Fruit fly (Drosophila melanogaster): ENCODE measurements around the gene eIF5B.

Gene eIF5B

dm6 chr3L:3417120-3417519 is 43.7 kb downstream of the eIF5B start:
- no peak for TF ChIP-seq psq (optimal IDR thresholded peaks at IDR 0.05)
- no peak for TF ChIP-seq CG8478 (optimal IDR thresholded peaks at IDR 0.05)
- no peak for TF ChIP-seq EcR (GFP tag; optimal IDR thresholded peaks at IDR 0.05)

DNA sequence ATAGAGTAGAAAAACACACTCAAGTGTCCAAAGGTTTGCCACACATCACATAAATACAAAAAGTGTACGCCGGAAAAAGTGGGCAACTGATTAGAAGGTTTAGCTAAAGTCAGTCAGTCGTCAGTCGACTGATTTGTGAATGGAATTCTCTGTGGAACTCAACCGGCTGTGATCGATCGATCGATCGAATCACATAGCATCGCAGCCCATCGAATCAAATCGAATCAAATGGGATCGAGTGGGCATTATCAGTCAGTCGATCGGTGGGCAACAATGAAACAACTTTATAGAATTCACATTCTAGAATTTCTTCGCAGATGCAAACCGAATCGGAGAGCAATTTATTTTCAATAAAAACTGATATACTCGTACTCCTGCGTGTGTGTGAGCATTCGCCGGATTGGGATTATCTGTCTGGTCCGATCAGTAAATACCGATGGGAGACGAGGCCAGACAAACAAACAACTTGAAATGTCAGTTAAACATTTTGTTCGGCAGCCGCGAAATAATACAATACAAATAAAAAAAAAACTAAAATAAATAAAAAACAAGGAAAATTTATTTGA is 45.1 kb downstream of the eIF5B start:
- TF ChIP-seq pan (optimal IDR thresholded peaks at IDR 0.05) (no peak), psq (optimal IDR thresholded peaks at IDR 0.05) (no peak), EcR (GFP tag; optimal IDR thresholded peaks at IDR 0.05) (no peak), CG8478 (optimal IDR thresholded peaks at IDR 0.05) (no peak), usp (GFP tag; optimal IDR thresholded peaks at IDR 0.05) (no peak), Dll (optimal IDR thresholded peaks at IDR 0.05) (no peak)

DNA sequence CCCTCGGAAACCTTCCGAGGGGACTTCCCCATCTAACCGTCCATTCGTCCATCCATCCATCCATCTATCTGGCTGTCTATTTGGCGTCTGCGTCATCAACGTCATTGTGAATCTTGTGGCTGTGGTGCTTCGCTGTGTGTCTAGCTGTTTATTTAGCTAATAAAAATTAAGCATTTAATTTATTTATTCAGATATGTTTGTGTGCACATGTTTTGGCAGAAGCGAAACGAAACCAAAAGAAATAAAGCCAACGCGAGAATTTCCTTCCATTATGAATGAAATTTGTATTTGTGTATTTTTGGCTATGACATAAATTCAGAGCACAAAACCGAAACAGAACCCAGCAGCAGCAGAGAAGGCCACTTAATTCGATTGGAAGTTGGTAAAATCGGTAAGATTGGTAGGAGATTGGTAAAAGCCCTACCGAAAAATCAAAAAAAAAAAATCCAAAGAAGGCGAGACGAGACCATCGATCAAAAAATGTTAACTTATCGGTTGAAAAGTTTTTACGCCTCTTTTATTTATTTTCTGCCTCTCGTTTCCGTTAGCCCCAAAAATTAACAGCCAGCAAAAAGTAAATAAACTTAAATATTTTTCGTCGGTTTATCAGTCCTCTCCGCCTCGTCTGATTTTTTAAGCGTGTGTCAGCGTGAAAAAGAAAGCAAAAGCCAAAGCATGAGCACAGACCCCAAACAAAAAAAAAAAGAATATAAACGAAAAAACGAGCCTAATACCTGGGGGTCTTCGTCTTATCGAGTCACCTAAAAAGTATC is 45.8 kb downstream of the eIF5B start:
- TF ChIP-seq pan (optimal IDR thresholded peaks at IDR 0.05) (no peak), usp (GFP tag; optimal IDR thresholded peaks at IDR 0.05) (no peak), CG8478 (optimal IDR thresholded peaks at IDR 0.05) (no peak), psq (optimal IDR thresholded peaks at IDR 0.05) (no peak), EcR (GFP tag; optimal IDR thresholded peaks at IDR 0.05) (no peak), Dll (optimal IDR thresholded peaks at IDR 0.05) (no peak)

- TF ChIP-seq CG8478 (optimal IDR thresholded peaks at IDR 0.05) (no peak), pan (optimal IDR thresholded peaks at IDR 0.05) (no peak), psq (optimal IDR thresholded peaks at IDR 0.05) (no peak), usp (GFP tag; optimal IDR thresholded peaks at IDR 0.05) (no peak), EcR (GFP tag; optimal IDR thresholded peaks at IDR 0.05) (no peak), Dll (optimal IDR thresholded peaks at IDR 0.05) (no peak)
Measured at dm6 chr3L:3411699-3412098, 49.1 kb downstream of the eIF5B start.

DNA sequence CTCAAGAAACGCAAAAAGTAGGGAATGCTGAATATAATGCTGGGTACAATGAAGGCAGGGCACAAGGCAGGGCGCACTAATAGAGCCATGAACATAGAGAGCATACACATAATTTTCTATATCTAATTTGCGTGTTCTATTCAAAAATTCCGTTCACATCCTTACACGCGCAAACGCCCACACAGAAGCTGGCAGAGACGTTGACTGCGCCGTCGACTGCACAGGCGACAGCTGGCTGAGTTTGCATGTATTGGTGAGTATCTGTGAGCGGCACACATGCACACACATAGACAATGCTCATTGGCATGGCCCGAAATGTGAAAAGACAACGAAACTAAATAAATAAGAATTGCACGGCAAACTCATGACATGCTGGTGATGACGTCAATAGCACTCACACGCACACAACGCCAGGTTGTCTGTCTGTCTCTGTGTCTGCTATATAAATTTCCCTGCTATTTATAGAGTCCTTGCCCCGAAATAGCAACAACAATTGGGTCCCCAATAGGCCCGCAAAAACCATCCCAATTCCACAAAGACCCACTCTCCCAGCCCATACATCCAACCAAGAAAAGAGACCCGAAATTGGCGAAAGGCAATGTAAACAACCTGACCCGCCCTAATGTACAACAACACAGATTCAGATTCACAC is 49.7 kb downstream of the eIF5B start:
- no peak for TF ChIP-seq usp (GFP tag; optimal IDR thresholded peaks at IDR 0.05)
- no peak for TF ChIP-seq EcR (GFP tag; optimal IDR thresholded peaks at IDR 0.05)
- no peak for TF ChIP-seq pan (optimal IDR thresholded peaks at IDR 0.05)
- TF ChIP-seq Dll (optimal IDR thresholded peaks at IDR 0.05), result no peak
- no peak for TF ChIP-seq psq (optimal IDR thresholded peaks at IDR 0.05)
- TF ChIP-seq CG8478 (optimal IDR thresholded peaks at IDR 0.05), result no peak

DNA sequence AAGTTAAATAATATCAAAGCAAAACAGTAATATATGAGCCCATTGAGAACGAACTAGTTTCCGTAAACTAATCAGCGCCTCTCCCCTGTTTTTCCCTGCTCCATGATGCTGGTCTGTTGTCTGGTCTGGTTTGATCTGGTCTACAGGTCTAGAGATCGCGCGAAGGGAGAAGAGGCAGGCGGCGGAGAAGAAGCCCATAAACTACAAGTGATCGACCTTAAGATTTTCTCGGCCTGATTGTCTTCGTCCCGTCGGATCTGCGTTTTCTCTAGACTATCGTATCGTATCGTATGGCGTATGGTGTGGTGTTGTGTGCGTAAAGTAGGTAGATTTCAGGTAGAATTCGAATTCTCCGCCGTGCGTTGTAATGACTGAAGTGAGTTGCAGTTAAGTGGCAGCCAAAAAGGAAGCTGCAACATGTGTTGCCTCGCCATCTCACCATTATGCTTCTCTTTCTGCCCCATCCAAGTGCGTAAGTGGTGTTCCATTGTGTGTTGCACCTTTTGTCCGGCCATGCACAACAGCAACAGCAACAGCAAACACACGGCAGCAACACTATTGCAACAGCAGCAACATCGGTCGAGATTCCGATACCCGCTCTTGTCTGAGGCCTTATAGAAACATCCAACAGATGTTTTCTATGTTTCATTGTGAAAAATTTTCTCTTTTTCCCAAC is 51.0 kb downstream of the eIF5B start:
- TF ChIP-seq usp (GFP tag; optimal IDR thresholded peaks at IDR 0.05) (no peak), EcR (GFP tag; optimal IDR thresholded peaks at IDR 0.05) (peak in 1 of 2 experiments; percentile 67)

dm6 chr3L:3408796-3409625 is 51.8 kb downstream of the eIF5B start:
- TF ChIP-seq usp (GFP tag; optimal IDR thresholded peaks at IDR 0.05) (no peak), Dll (optimal IDR thresholded peaks at IDR 0.05) (no peak), EcR (GFP tag; optimal IDR thresholded peaks at IDR 0.05) (no peak), psq (optimal IDR thresholded peaks at IDR 0.05) (no peak), CG8478 (optimal IDR thresholded peaks at IDR 0.05) (no peak), pan (optimal IDR thresholded peaks at IDR 0.05) (no peak)

dm6 chr3L:3408231-3408630 is 52.5 kb downstream of the eIF5B start:
- no peak for TF ChIP-seq psq (optimal IDR thresholded peaks at IDR 0.05)
- TF ChIP-seq CG8478 (optimal IDR thresholded peaks at IDR 0.05), result no peak
- TF ChIP-seq usp (GFP tag; optimal IDR thresholded peaks at IDR 0.05), result no peak
- TF ChIP-seq Dll (optimal IDR thresholded peaks at IDR 0.05), result no peak
- TF ChIP-seq EcR (GFP tag; optimal IDR thresholded peaks at IDR 0.05), result no peak
- TF ChIP-seq pan (optimal IDR thresholded peaks at IDR 0.05), result no peak

DNA sequence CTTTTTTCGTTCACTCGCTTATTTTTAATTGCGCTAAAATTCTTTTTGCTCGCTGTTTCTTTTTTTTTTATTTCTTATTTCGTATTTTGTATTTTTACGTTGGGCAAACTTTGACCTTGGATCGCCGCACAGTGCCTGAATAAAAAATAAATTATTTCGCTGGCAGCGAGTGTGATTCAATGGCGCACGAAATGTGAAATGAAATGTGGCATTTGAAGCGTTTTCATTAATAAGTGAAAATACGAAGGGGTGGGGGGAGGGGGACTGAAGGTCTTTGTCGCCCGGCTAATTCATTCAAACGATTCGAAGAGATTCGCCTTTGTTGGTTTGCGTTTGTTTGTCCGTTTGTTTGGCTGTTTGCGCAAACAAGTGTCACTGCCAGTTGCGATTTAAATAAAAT is 53.3 kb downstream of the eIF5B start:
- TF ChIP-seq psq (optimal IDR thresholded peaks at IDR 0.05) (no peak), usp (GFP tag; optimal IDR thresholded peaks at IDR 0.05) (no peak), Dll (optimal IDR thresholded peaks at IDR 0.05) (no peak), CG8478 (optimal IDR thresholded peaks at IDR 0.05) (no peak), pan (optimal IDR thresholded peaks at IDR 0.05) (no peak), EcR (GFP tag; optimal IDR thresholded peaks at IDR 0.05) (no peak)

dm6 chr3L:3406307-3407061 is 54.3 kb downstream of the eIF5B start:
- TF ChIP-seq psq (optimal IDR thresholded peaks at IDR 0.05) (no peak), Dll (optimal IDR thresholded peaks at IDR 0.05) (no peak), usp (GFP tag; optimal IDR thresholded peaks at IDR 0.05) (no peak), CG8478 (optimal IDR thresholded peaks at IDR 0.05) (no peak)

dm6 chr3L:3405592-3405991 is 55.2 kb downstream of the eIF5B start:
- TF ChIP-seq Dll (optimal IDR thresholded peaks at IDR 0.05) (no peak), CG8478 (optimal IDR thresholded peaks at IDR 0.05) (no peak), usp (GFP tag; optimal IDR thresholded peaks at IDR 0.05) (no peak), EcR (GFP tag; optimal IDR thresholded peaks at IDR 0.05) (no peak), psq (optimal IDR thresholded peaks at IDR 0.05) (no peak), pan (optimal IDR thresholded peaks at IDR 0.05) (no peak)
